Fruit fly (Drosophila melanogaster) whole organism, pupa: ENCODE results near the gene CG11444.
A peak's percentile ranks its signal among the peaks of the same experiment; 100 is the strongest.

Experiments used
- CG10348 ChIP-seq: fragments of 200-800 bp; sonication (Bioruptor generic); IDR thresholded peaks from 2 replicates; pipeline ENCODE4 v1.3.6; 2022; ENCODE audit warnings: missing biosample characterization, missing genetic modification characterization
- CG12605 ChIP-seq: fragments of 200-800 bp; sonication (Bioruptor generic); IDR thresholded peaks from 2 replicates; pipeline ENCODE4 v1.3.6; 2022; ENCODE audit warnings: missing biosample characterization, missing genetic modification characterization
- CG13204 ChIP-seq: fragments of 200-800 bp; sonication (Bioruptor generic); optimal IDR thresholded peaks from 2 replicates; lab custom pipeline; 2018; ENCODE audit warnings: missing biosample characterization, mild to moderate bottlenecking, missing genetic modification characterization, moderate library complexity
- CG14655 ChIP-seq: fragments of 200-800 bp; sonication (Bioruptor generic); optimal IDR thresholded peaks from 3 replicates; lab custom pipeline; 2017; ENCODE audit warnings: mild to moderate bottlenecking, missing biosample characterization, missing genetic modification reagents, missing genetic modification characterization
- CG15710 ChIP-seq: fragments of 200-800 bp; sonication (Bioruptor generic); optimal IDR thresholded peaks from 2 replicates; lab custom pipeline; 2018; ENCODE audit warnings: missing biosample characterization, mild to moderate bottlenecking, missing genetic modification characterization, moderate library complexity
- CG17806 ChIP-seq: fragments of 200-800 bp; sonication (Bioruptor generic); optimal IDR thresholded peaks from 2 replicates; lab custom pipeline; 2018; ENCODE audit warnings: missing biosample characterization, mild to moderate bottlenecking, missing genetic modification characterization, moderate library complexity
- CG32121 ChIP-seq: fragments of 200-800 bp; sonication (Bioruptor generic); IDR thresholded peaks from 2 replicates; pipeline ENCODE4 v1.3.6; 2022; ENCODE audit warnings: missing biosample characterization, missing genetic modification characterization
- CG34367 ChIP-seq: fragments of 200-800 bp; sonication (Bioruptor generic); optimal IDR thresholded peaks from 2 replicates; lab custom pipeline; 2018; ENCODE audit warnings: missing biosample characterization, mild to moderate bottlenecking, missing genetic modification characterization
- CG4496 ChIP-seq: fragments of 200-800 bp; sonication (Bioruptor generic); IDR thresholded peaks from 3 replicates; pipeline ENCODE4 v1.3.6; 2022; ENCODE audit warnings: missing biosample characterization, missing genetic modification characterization
- CG8159 ChIP-seq: fragments of 200-800 bp; sonication (Bioruptor generic); optimal IDR thresholded peaks from 3 replicates; lab custom pipeline; 2018; ENCODE audit warnings: missing biosample characterization, mild to moderate bottlenecking, missing genetic modification characterization, moderate library complexity
- CG8301 ChIP-seq: fragments of 200-800 bp; sonication (Bioruptor generic); optimal IDR thresholded peaks from 2 replicates; lab custom pipeline; 2018; ENCODE audit warnings: missing biosample characterization, mild to moderate bottlenecking, missing genetic modification characterization
- CG9948 ChIP-seq: fragments of 200-800 bp; sonication (Bioruptor generic); optimal IDR thresholded peaks from 2 replicates; lab custom pipeline; 2018; ENCODE audit warnings: missing biosample characterization, mild to moderate bottlenecking, missing genetic modification characterization, moderate library complexity
- D1 ChIP-seq: fragments of 200-800 bp; sonication (Bioruptor generic); optimal IDR thresholded peaks from 2 replicates; lab custom pipeline; 2018; ENCODE audit warnings: missing biosample characterization, mild to moderate bottlenecking, missing genetic modification characterization, moderate library complexity
- EcR ChIP-seq: fragments of 200-800 bp; sonication (Bioruptor generic); optimal IDR thresholded peaks from 3 replicates; lab custom pipeline; 2019; ENCODE audit warnings: missing biosample characterization, missing genetic modification characterization, mild to moderate bottlenecking, moderate library complexity, missing genetic modification reagents
- Ets98B ChIP-seq: fragments of 200-800 bp; sonication (Bioruptor generic); IDR thresholded peaks from 2 replicates; pipeline ENCODE4 v1.3.6; 2022; ENCODE audit warnings: missing biosample characterization, missing genetic modification characterization
- Pif1A ChIP-seq: fragments of 200-800 bp; sonication (Bioruptor generic); optimal IDR thresholded peaks from 3 replicates; lab custom pipeline; 2016; ENCODE audit warnings: missing biosample characterization, missing genetic modification characterization
- Pif1B ChIP-seq: fragments of 200-800 bp; sonication (Bioruptor generic); optimal IDR thresholded peaks from 3 replicates; lab custom pipeline; 2016; ENCODE audit warnings: missing biosample characterization, missing genetic modification characterization
- Snoo ChIP-seq: fragments of 200-800 bp; sonication (Bioruptor generic); optimal IDR thresholded peaks from 3 replicates; lab custom pipeline; 2017; ENCODE audit warnings: missing biosample characterization, mild to moderate bottlenecking, missing genetic modification characterization, inconsistent platforms
- fd96Ca ChIP-seq: fragments of 200-800 bp; sonication (Bioruptor generic); IDR thresholded peaks from 3 replicates; pipeline ENCODE4 v1.3.6; 2022; ENCODE audit warnings: missing biosample characterization, missing genetic modification characterization
- gl ChIP-seq: fragments of 200-800 bp; sonication (Bioruptor generic); optimal IDR thresholded peaks from 2 replicates; lab custom pipeline; 2018; ENCODE audit warnings: missing biosample characterization, mild to moderate bottlenecking, missing genetic modification characterization
- rn ChIP-seq: fragments of 200-800 bp; sonication (Bioruptor generic); IDR thresholded peaks from 2 replicates; pipeline ENCODE4 v1.3.6; 2022; ENCODE audit warnings: missing biosample characterization, missing genetic modification characterization

Gene CG11444

dm6 chrX:4540430-4540932 is 13.7 kb downstream of the CG11444 start, which contains the start of the genes rb and CHOp24:
rb (minus strand) TSS chrX:4540626.
CHOp24 (plus strand) TSS chrX:4540908.
- peak; percentile 45; the same call in 1 of the 2 replicates for TF ChIP-seq CG12605 (GFP tag; lab: Robert Waterston, UW)
- no peak for TF ChIP-seq CG9948 (tag; lab: Kevin White, UChicago)
- peak; percentile 32 for TF ChIP-seq CG34367
- peak; percentile 7 for TF ChIP-seq EcR (GFP tag; lab: Kevin White, UChicago)
- peak; percentile 61 for TF ChIP-seq gl (tag; lab: Kevin White, UChicago)
- TF ChIP-seq CG10348 (GFP tag; lab: Robert Waterston, UW) = no peak
- peak; percentile 22 for TF ChIP-seq CG15710 (tag; lab: Kevin White, UChicago)
- TF ChIP-seq CG4496 (GFP tag; lab: Robert Waterston, UW) = peak; percentile 27; the same call in 1 of the 3 replicates

dm6 chrX:4534002-4534401 is 20.2 kb downstream of the CG11444 start:
- TF ChIP-seq CG32121 (no peak), CG14655 (no peak), CG8301 (tag; lab: Kevin White, UChicago) (no peak), CG13204 (GFP tag; lab: Kevin White, UChicago) (no peak)

DNA sequence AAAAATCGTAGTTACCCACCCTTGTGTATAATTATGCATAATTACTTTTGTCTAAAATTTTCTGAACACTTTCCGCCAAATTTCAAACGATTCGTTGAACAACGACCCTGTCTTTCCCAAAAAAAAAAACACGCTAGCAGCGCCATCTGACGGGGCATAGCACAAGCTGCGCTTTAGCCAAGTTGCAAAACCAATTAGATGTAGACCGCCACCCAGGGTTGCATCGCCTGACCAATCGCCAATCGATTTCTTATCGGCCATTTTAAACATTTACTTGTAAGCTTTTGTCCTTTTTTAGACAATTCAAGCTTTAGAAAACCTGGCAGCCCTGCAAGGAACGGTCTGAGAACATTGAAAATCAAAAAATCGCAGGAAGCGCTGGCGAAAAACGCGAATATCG is 24.3 kb downstream of the CG11444 start, which contains the start of gene CG3556:
Gene CG3556, plus strand, starts transcription at position 323 of the 400 bp plus-strand sequence.
- TF ChIP-seq CG17806 (tag; lab: Kevin White, UChicago) (no peak), CG13204 (GFP tag; lab: Kevin White, UChicago) (no peak), CG8159 (no peak), fd96Ca (GFP tag; lab: Robert Waterston, UW) (no peak), Ets98B (0 out of 2 replicates have a peak, but pooled peaks have one; percentile 7), CG8301 (tag; lab: Kevin White, UChicago) (no peak), Pif1A (GFP tag; lab: Kevin White, UChicago) (no peak), Pif1B (GFP tag; lab: Kevin White, UChicago) (no peak), Snoo (tag; lab: Kevin White, UChicago) (no peak), CG14655 (no peak), CG4496 (GFP tag; lab: Robert Waterston, UW) (peak; percentile 55; the same call in 2 of the 3 replicates), D1 (tag; lab: Kevin White, UChicago) (no peak), CG15710 (tag; lab: Kevin White, UChicago) (no peak), CG9948 (tag; lab: Kevin White, UChicago) (no peak), EcR (GFP tag; lab: Kevin White, UChicago) (no peak), gl (tag; lab: Kevin White, UChicago) (no peak), CG32121 (no peak)
- TF ChIP-seq, all 21 proteins: peak for 2

- TF ChIP-seq CG9948 (tag; lab: Kevin White, UChicago) (no peak), EcR (GFP tag; lab: Kevin White, UChicago) (no peak), CG32121 (no peak), CG4496 (GFP tag; lab: Robert Waterston, UW) (no peak), CG17806 (tag; lab: Kevin White, UChicago) (no peak), CG10348 (GFP tag; lab: Robert Waterston, UW) (no peak), gl (tag; lab: Kevin White, UChicago) (no peak), Pif1B (GFP tag; lab: Kevin White, UChicago) (no peak), CG14655 (no peak), Snoo (tag; lab: Kevin White, UChicago) (no peak), Ets98B (no peak), D1 (tag; lab: Kevin White, UChicago) (no peak), CG13204 (GFP tag; lab: Kevin White, UChicago) (no peak)
- TF ChIP-seq, all 21 proteins: peak for 0
These were observed 27.4 kb downstream of the CG11444 start for dm6 chrX:4526754-4527153.

- TF ChIP-seq CG8301 (tag; lab: Kevin White, UChicago) (no peak), CG10348 (GFP tag; lab: Robert Waterston, UW) (no peak), CG4496 (GFP tag; lab: Robert Waterston, UW) (no peak), D1 (tag; lab: Kevin White, UChicago) (no peak), CG34367 (no peak), gl (tag; lab: Kevin White, UChicago) (no peak), rn (no peak), CG9948 (tag; lab: Kevin White, UChicago) (no peak), Pif1A (GFP tag; lab: Kevin White, UChicago) (no peak), CG15710 (tag; lab: Kevin White, UChicago) (no peak), CG12605 (GFP tag; lab: Robert Waterston, UW) (no peak), CG17806 (tag; lab: Kevin White, UChicago) (no peak), CG13204 (GFP tag; lab: Kevin White, UChicago) (no peak), EcR (GFP tag; lab: Kevin White, UChicago) (no peak), CG8159 (no peak), Pif1B (GFP tag; lab: Kevin White, UChicago) (no peak), Ets98B (no peak), Snoo (tag; lab: Kevin White, UChicago) (no peak)
These were observed 33.3 kb downstream of the CG11444 start for dm6 chrX:4520879-4521278.

dm6 chrX:4511575-4511974 is 42.6 kb downstream of the CG11444 start:
- no peak for TF ChIP-seq Ets98B
- TF ChIP-seq CG13204 (GFP tag; lab: Kevin White, UChicago) = no peak
- TF ChIP-seq CG12605 (GFP tag; lab: Robert Waterston, UW) = no peak
